Worm (Caenorhabditis elegans): ENCODE measurements around the gene C27D9.2.

DNA sequence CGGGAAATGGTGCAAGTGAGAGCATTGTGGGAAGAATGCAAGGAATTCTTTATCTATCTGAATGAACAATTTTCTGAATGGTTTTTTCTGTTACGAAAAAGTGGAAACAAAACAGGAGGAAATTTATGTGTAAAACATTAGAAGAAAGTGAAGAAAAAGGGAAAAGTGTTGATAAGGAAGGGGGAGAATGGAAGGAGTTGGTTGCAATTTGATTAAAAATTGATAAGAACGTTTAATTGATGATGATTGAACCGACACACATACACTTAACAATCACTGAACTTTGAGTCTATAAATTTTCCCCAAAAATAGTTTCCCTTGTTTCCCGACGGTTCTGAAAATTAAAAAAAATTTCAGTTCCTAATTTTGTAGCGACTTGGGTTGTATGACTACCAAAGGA, 46.3 kb upstream of the C27D9.2 start:
- TF ChIP-seq lin-54 (GFP tag; optimal IDR thresholded peaks at IDR 0.05) (no peak), hlh-26 (GFP tag; conservative IDR thresholded peaks at IDR 0.05) (no peak), chd-7 (tag; optimal IDR thresholded peaks at IDR 0.05) (no peak), ztf-25 (GFP tag; IDR thresholded peaks at IDR 0.05) (no peak), unc-130 (GFP tag; optimal IDR thresholded peaks at IDR 0.05) (no peak), ama-1 (optimal IDR thresholded peaks at IDR 0.05) (no peak), ama-1 (GFP tag; optimal IDR thresholded peaks at IDR 0.05) (no peak), mel-28 (tag; optimal IDR thresholded peaks at IDR 0.05; ENCODE audit: borderline replicate concordance) (no peak), lag-1 (GFP tag; IDR thresholded peaks at IDR 0.05) (no peak), let-526 (GFP tag; IDR thresholded peaks at IDR 0.05) (no peak), dpl-1 (GFP tag; optimal IDR thresholded peaks at IDR 0.05) (no peak), athp-1 (tag; optimal IDR thresholded peaks at IDR 0.05) (no peak), Y79H2A.3 (GFP tag; conservative IDR thresholded peaks at IDR 0.05) (no peak)
